Worm (Caenorhabditis elegans) whole organism, L1 larva: ENCODE data around the gene C26D10.4.

Experiments used
- aha-1 ChIP-seq: fragments of 150-350 bp; optimal IDR thresholded peaks from 2 replicates; lab custom pipeline; 2014; ENCODE audit warnings: missing biosample characterization, missing genetic modification characterization
- blmp-1 ChIP-seq: fragments of 150-350 bp; optimal IDR thresholded peaks from 2 replicates; lab custom pipeline; 2014; ENCODE audit warnings: missing biosample characterization, missing genetic modification characterization
- ceh-8 ChIP-seq: fragments of 200-800 bp; sonication (Bioruptor generic); optimal IDR thresholded peaks from 2 replicates; lab custom pipeline; 2018; ENCODE audit warnings: mild to moderate bottlenecking, missing genetic modification characterization, moderate library complexity, missing compliant biosample characterization
- ceh-90 ChIP-seq: sonication (generic microtip); optimal IDR thresholded peaks from 2 replicates; lab custom pipeline; 2016; ENCODE audit warnings: missing genetic modification characterization, missing compliant biosample characterization
- ces-1 ChIP-seq: fragments of 150-350 bp; optimal IDR thresholded peaks from 2 replicates; lab custom pipeline; 2014; ENCODE audit warnings: missing biosample characterization, missing genetic modification reagents, missing genetic modification characterization
- efl-1 ChIP-seq, 4 experiments: fragments of 150-350 bp; optimal IDR thresholded peaks in 3 of 4; peaks in 1 of 4; 1 replicate in 1 of 4; 2 replicates in 3 of 4; lab custom pipeline; 2014; ENCODE audit warnings: missing biosample characterization in 2 of 4, missing genetic modification characterization in 2 of 4, missing genetic modification reagents in 2 of 4
- egl-27 ChIP-seq, 2 experiments: fragments of 150-350 bp in 1 of 2; sonication (generic microtip); optimal IDR thresholded peaks; 3 replicates each; lab custom pipeline; 2017 to 2018; ENCODE audit warnings: missing biosample characterization in 2 of 2, missing genetic modification characterization in 2 of 2, missing genetic modification reagents in 2 of 2
- elt-3 ChIP-seq, 6 experiments: fragments of 150-350 bp in 1 of 6; sonication (generic microtip); optimal IDR thresholded peaks; 2 replicates each; lab custom pipeline; 2017 to 2018; ENCODE audit warnings: missing biosample characterization in 6 of 6, missing genetic modification characterization in 6 of 6, inconsistent platforms in 1 of 6
- ets-5 ChIP-seq: fragments of 200-800 bp; sonication (Bioruptor generic); IDR thresholded peaks from 2 replicates; pipeline ENCODE4 v1.3.6; 2022; ENCODE audit warnings: missing genetic modification characterization, missing compliant biosample characterization
- fkh-10 ChIP-seq: sonication (generic microtip); optimal IDR thresholded peaks from 2 replicates; lab custom pipeline; 2017; ENCODE audit warnings: missing biosample characterization, missing genetic modification reagents, missing genetic modification characterization
- fkh-8 ChIP-seq: sonication (generic microtip); optimal IDR thresholded peaks from 2 replicates; lab custom pipeline; 2016; ENCODE audit warnings: mild to moderate bottlenecking, missing genetic modification characterization, missing compliant biosample characterization
- fos-1 ChIP-seq: fragments of 150-350 bp; optimal IDR thresholded peaks from 2 replicates; lab custom pipeline; 2014; ENCODE audit warnings: missing biosample characterization, missing genetic modification characterization
- grh-1 ChIP-seq: fragments of 200-800 bp; sonication (Bioruptor generic); IDR thresholded peaks from 2 replicates; pipeline ENCODE4 v1.3.6; 2022; ENCODE audit warnings: missing genetic modification reagents, missing genetic modification characterization, missing compliant biosample characterization
- hlh-17 ChIP-seq: fragments of 200-800 bp; sonication (Bioruptor generic); optimal IDR thresholded peaks from 2 replicates; lab custom pipeline; 2018; ENCODE audit warnings: missing genetic modification characterization, mild to moderate bottlenecking, missing compliant biosample characterization, moderate library complexity, borderline replicate concordance
- isw-1 ChIP-seq: fragments of 200-800 bp; sonication (Bioruptor generic); IDR thresholded peaks from 2 replicates; pipeline ENCODE4 v1.3.6; 2022; ENCODE audit warnings: missing genetic modification characterization, missing compliant biosample characterization
- jun-1 ChIP-seq: fragments of 150-350 bp; optimal IDR thresholded peaks from 2 replicates; lab custom pipeline; 2014; ENCODE audit warnings: missing biosample characterization, missing genetic modification reagents, missing genetic modification characterization
- lin-13 ChIP-seq: fragments of 150-350 bp; optimal IDR thresholded peaks from 2 replicates; lab custom pipeline; 2014; ENCODE audit warnings: missing biosample characterization, missing genetic modification reagents, missing genetic modification characterization
- lin-14 ChIP-seq: fragments of 200-800 bp; sonication (Bioruptor generic); optimal IDR thresholded peaks from 2 replicates; lab custom pipeline; 2018; ENCODE audit warnings: mild to moderate bottlenecking, missing genetic modification characterization, moderate library complexity, missing compliant biosample characterization
- lin-35 ChIP-seq, 2 experiments: fragments of 150-350 bp; optimal IDR thresholded peaks; 2 replicates each; lab custom pipeline; 2014; ENCODE audit warnings: missing biosample characterization in 2 of 2, missing genetic modification characterization in 2 of 2, missing genetic modification reagents in 2 of 2
- lsy-2 ChIP-seq, 2 experiments: fragments of 150-350 bp; optimal IDR thresholded peaks; 2 replicates each; lab custom pipeline; 2014; ENCODE audit warnings: missing biosample characterization in 2 of 2, missing genetic modification characterization in 2 of 2
- mab-9 ChIP-seq: fragments of 200-800 bp; sonication (Bioruptor generic); IDR thresholded peaks from 2 replicates; pipeline ENCODE4 v1.3.6; 2022; ENCODE audit warnings: missing genetic modification reagents, missing genetic modification characterization, missing compliant biosample characterization
- mep-1 ChIP-seq: fragments of 150-350 bp; optimal IDR thresholded peaks from 2 replicates; lab custom pipeline; 2014; ENCODE audit warnings: missing biosample characterization, missing genetic modification characterization
- nhr-11 ChIP-seq: fragments of 150-350 bp; optimal IDR thresholded peaks from 2 replicates; lab custom pipeline; 2014; ENCODE audit warnings: missing biosample characterization, missing genetic modification characterization
- nhr-20 ChIP-seq: sonication (generic microtip); optimal IDR thresholded peaks from 2 replicates; lab custom pipeline; 2016; ENCODE audit warnings: mild to moderate bottlenecking, missing genetic modification characterization, missing compliant biosample characterization
- nhr-28 ChIP-seq: fragments of 150-350 bp; optimal IDR thresholded peaks from 2 replicates; lab custom pipeline; 2014; ENCODE audit warnings: missing biosample characterization, missing genetic modification characterization
- nhr-71 ChIP-seq: sonication (generic microtip); optimal IDR thresholded peaks from 2 replicates; lab custom pipeline; 2016; ENCODE audit warnings: mild to moderate bottlenecking, missing genetic modification characterization, moderate library complexity, missing compliant biosample characterization
- nhr-77 ChIP-seq: fragments of 150-350 bp; optimal IDR thresholded peaks from 2 replicates; lab custom pipeline; 2014; ENCODE audit warnings: missing biosample characterization, missing genetic modification characterization
- nhr-84 ChIP-seq: sonication (generic microtip); optimal IDR thresholded peaks from 2 replicates; lab custom pipeline; 2017; ENCODE audit warnings: missing biosample characterization, missing genetic modification characterization
- nhr-85 ChIP-seq: sonication (generic microtip); peaks from one replicate; lab custom pipeline; 2016; ENCODE audit warnings: missing genetic modification characterization, inconsistent platforms, missing compliant biosample characterization
- nhr-90 ChIP-seq: sonication (generic microtip); optimal IDR thresholded peaks from 2 replicates; lab custom pipeline; 2016; ENCODE audit warnings: mild to moderate bottlenecking, missing genetic modification characterization, missing compliant biosample characterization; ENCODE audit not compliant: poor library complexity
- skn-1 ChIP-seq: fragments of 150-350 bp; optimal IDR thresholded peaks from 2 replicates; lab custom pipeline; 2014; ENCODE audit warnings: missing biosample characterization, missing genetic modification characterization
- snpc-4 ChIP-seq: fragments of 150-350 bp; optimal IDR thresholded peaks from 2 replicates; lab custom pipeline; 2014; ENCODE audit warnings: missing biosample characterization, missing genetic modification characterization
- snu-23 ChIP-seq: sonication (generic microtip); optimal IDR thresholded peaks from 2 replicates; lab custom pipeline; 2016; ENCODE audit warnings: missing genetic modification characterization, missing compliant biosample characterization
- sox-4 ChIP-seq: sonication (generic microtip); optimal IDR thresholded peaks from 2 replicates; lab custom pipeline; 2016; ENCODE audit warnings: missing genetic modification characterization, missing compliant biosample characterization
- tbx-2 ChIP-seq: sonication (generic microtip); optimal IDR thresholded peaks from 2 replicates; lab custom pipeline; 2016; ENCODE audit warnings: missing genetic modification characterization, missing compliant biosample characterization
- tlp-1 ChIP-seq: fragments of 150-350 bp; optimal IDR thresholded peaks from 2 replicates; lab custom pipeline; 2014; ENCODE audit warnings: missing biosample characterization, missing genetic modification characterization
- unc-130 ChIP-seq: fragments of 150-350 bp; optimal IDR thresholded peaks from 2 replicates; lab custom pipeline; 2017; ENCODE audit warnings: missing biosample characterization, missing genetic modification characterization, inconsistent platforms
- unc-30 ChIP-seq: sonication (generic microtip); optimal IDR thresholded peaks from 2 replicates; lab custom pipeline; 2017; ENCODE audit warnings: missing biosample characterization, missing genetic modification characterization
- unc-86 ChIP-seq: sonication (generic microtip); optimal IDR thresholded peaks from 2 replicates; lab custom pipeline; 2016; ENCODE audit warnings: missing genetic modification characterization, missing compliant biosample characterization
- xbp-1 ChIP-seq: sonication (generic microtip); optimal IDR thresholded peaks from 2 replicates; lab custom pipeline; 2016; ENCODE audit warnings: missing genetic modification characterization, missing compliant biosample characterization
- zag-1 ChIP-seq: fragments of 150-350 bp; optimal IDR thresholded peaks from 2 replicates; lab custom pipeline; 2014; ENCODE audit warnings: missing biosample characterization, missing genetic modification characterization
- ztf-11 ChIP-seq, 2 experiments: sonication (generic microtip); optimal IDR thresholded peaks; 2 replicates each; lab custom pipeline; 2016 to 2017; ENCODE audit warnings: missing genetic modification characterization in 2 of 2, missing biosample characterization in 1 of 2, missing compliant biosample characterization in 1 of 2

Gene C26D10.4

DNA sequence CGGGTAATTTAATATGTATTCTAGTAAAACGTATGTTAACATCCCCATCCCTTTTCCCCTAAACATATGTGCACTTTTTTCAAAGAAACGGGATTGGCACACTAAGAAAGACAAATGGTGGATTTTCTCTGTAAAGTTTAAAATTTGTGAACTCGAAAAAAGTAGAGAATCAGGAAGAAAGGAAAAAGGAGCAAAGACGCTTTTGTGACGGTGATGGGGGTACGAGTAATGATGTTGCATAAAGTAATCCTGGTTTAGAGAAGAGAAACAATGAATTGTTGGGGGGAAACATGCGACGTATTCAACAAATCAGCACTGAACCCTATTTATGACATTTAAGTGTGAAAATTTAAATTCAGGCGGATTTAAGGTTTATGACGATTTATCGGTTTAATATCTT, 18.1 kb upstream of the C26D10.4 start:
- TF ChIP-seq snpc-4 (tag; lab: Kevin White, UChicago) (no peak), snu-23 (GFP tag; lab: Kevin White, UChicago) (no peak), tbx-2 (tag; lab: Kevin White, UChicago) (no peak), lin-35 (GFP tag; optimal IDR thresholded peaks at IDR 0.05; lab: Kevin White, UChicago) (no peak)

DNA sequence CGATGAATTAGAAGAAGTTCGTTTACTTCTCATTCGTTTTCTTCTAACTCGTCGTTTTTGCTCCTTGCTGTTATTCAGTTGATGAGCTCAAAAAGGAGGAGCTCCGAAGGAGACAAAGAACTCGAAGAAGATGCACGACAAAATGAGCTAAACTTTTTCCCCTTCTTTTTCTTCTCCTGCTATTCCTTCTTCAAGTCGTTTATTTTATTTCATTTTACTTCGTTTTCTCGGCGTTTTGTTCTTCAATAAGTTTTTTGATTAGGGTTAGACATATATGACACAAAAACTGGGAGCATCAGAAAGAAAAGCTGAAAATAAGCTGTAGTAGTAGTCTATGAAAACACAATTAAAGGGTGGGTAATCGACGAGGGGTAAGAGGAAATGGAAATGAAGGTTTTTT, 17.6 kb upstream of the C26D10.4 start:
- TF ChIP-seq fos-1 (tag; lab: Kevin White, UChicago), result no peak
- TF ChIP-seq lin-14 (GFP tag; lab: Kevin White, UChicago), result peak; percentile 2
- no peak for TF ChIP-seq skn-1 (tag; lab: Kevin White, UChicago)
- no peak for TF ChIP-seq isw-1 (GFP tag; lab: Robert Waterston, UW)
- TF ChIP-seq jun-1 (tag; lab: Kevin White, UChicago), result no peak
- TF ChIP-seq, all 84 proteins: peak for 1

- TF ChIP-seq grh-1 (GFP tag; lab: Robert Waterston, UW), result no peak
- TF ChIP-seq nhr-20 (tag; lab: Kevin White, UChicago), result no peak
Observed at ce11 chrII:8314768-8315167, 14.8 kb upstream of the C26D10.4 start.

- TF ChIP-seq egl-27 (tag; optimal IDR thresholded peaks at IDR 0.05; lab: Kevin White, UChicago), result no peak
- no peak for TF ChIP-seq blmp-1
- TF ChIP-seq fkh-8 (tag; lab: Kevin White, UChicago), result no peak
- TF ChIP-seq nhr-28 (tag; lab: Kevin White, UChicago), result no peak
- TF ChIP-seq unc-86 (tag; lab: Kevin White, UChicago), result no peak
- TF ChIP-seq nhr-90 (tag; lab: Kevin White, UChicago), result no peak
- no peak for TF ChIP-seq unc-30 (tag; lab: Kevin White, UChicago)
- no peak for TF ChIP-seq snu-23 (GFP tag; lab: Kevin White, UChicago)
- no peak for TF ChIP-seq hlh-17 (GFP tag; lab: Kevin White, UChicago)
- TF ChIP-seq nhr-85 (tag; lab: Kevin White, UChicago), result no peak
- TF ChIP-seq snpc-4 (tag; lab: Kevin White, UChicago), result no peak
Observed at ce11 chrII:8316701-8317100, 12.9 kb upstream of the C26D10.4 start.

DNA sequence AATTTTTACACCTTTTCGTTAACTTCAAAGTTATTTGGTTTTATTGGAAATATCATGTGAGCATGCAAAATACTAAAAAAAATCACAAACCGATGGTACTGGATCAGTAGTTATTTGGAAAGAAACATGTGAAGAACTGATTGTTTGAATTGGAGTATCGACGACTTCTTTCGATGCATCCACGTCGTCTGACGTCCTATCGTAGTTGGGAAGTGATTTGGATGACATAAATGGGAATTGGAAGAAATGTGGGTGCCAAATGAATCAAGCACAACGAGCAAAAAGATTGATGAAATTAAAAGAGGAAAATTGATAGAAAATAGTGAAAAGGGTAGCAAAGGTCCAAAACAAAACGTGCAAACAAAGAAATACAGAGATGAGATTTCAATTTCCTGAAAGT, 8.3 kb upstream of the C26D10.4 start, which contains the start of gene shw-1:
shw-1 (minus strand) TSS at position 228 of the 400 bp plus-strand sequence.
- TF ChIP-seq tlp-1 (tag; lab: Kevin White, UChicago), result no peak
- no peak for TF ChIP-seq nhr-11 (tag; lab: Kevin White, UChicago)
- no peak for TF ChIP-seq aha-1 (tag; lab: Kevin White, UChicago)
- TF ChIP-seq elt-3 (tag; optimal IDR thresholded peaks at IDR 0.05; lab: Kevin White, UChicago), result no peak
- no peak for TF ChIP-seq efl-1 (optimal IDR thresholded peaks at IDR 0.05; lab: Kevin White, UChicago)
- peak in 1 of 2 experiments; percentile 67 for TF ChIP-seq efl-1 (GFP tag; optimal IDR thresholded peaks at IDR 0.05 in 1 of 2; lab: Kevin White, UChicago)
- TF ChIP-seq fkh-10 (GFP tag; lab: Kevin White, UChicago), result no peak
- TF ChIP-seq unc-130 (tag; lab: Kevin White, UChicago), result no peak

DNA sequence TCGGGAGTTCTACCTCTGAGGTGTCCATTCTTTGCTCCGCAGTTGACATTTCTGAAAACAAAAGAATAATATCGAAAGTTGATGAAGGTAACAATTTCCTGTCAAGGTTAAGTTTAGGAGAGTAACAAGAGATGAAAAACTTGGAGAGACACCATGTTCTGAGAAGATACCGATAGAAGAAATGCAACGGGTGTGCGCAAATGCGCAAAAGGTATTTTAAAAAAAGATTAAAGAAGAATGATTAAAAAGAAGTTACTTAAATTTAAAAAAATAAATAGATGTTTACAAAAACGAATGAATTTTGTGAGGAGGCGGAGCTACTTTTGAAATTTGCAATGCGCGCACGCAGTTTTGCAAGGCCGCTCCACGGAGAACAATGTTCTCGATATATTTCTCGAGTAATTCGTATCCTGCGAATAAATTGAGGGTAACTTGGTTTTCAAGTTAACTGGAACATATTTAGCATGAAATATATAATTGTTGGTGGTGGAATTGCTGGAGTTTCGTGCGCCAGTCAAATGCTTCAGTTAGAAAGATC, 4.5 kb upstream of the C26D10.4 start, which contains the start of the genes ran-3 and C26D10.3:
ran-3 (minus strand) TSS at position 51 of the 538 bp plus-strand sequence.
C26D10.3 (plus strand) TSS at position 385 of the 538 bp plus-strand sequence.
- TF ChIP-seq zag-1 (tag; lab: Kevin White, UChicago), result no peak
- TF ChIP-seq lin-35 (GFP tag; optimal IDR thresholded peaks at IDR 0.05; lab: Kevin White, UChicago), result peak; percentile 59 to 61
- no peak for TF ChIP-seq nhr-84 (tag; lab: Kevin White, UChicago)
- TF ChIP-seq jun-1 (tag; lab: Kevin White, UChicago), result no peak
- peak; percentile 43 to 61 for TF ChIP-seq lsy-2 (tag; optimal IDR thresholded peaks at IDR 0.05; lab: Kevin White, UChicago)
- peak; percentile 54 for TF ChIP-seq mep-1 (tag; lab: Kevin White, UChicago)
- peak; percentile 3 for TF ChIP-seq nhr-90 (tag; lab: Kevin White, UChicago)
- TF ChIP-seq snpc-4 (tag; lab: Kevin White, UChicago), result no peak
- peak; percentile 48 for TF ChIP-seq skn-1 (tag; lab: Kevin White, UChicago)
- TF ChIP-seq unc-30 (tag; lab: Kevin White, UChicago), result no peak
- peak; percentile 67 for TF ChIP-seq nhr-71 (tag; lab: Kevin White, UChicago)
- TF ChIP-seq ceh-90, result no peak
- TF ChIP-seq ets-5, result no peak
- no peak for TF ChIP-seq nhr-77 (tag; lab: Kevin White, UChicago)
- peak; percentile 9 for TF ChIP-seq unc-86 (tag; lab: Kevin White, UChicago)
- TF ChIP-seq ztf-11 (tag; optimal IDR thresholded peaks at IDR 0.05; lab: Kevin White, UChicago), result no peak
- no peak for TF ChIP-seq ces-1 (GFP tag; lab: Kevin White, UChicago)
- no peak for TF ChIP-seq sox-4 (tag; lab: Kevin White, UChicago)
- TF ChIP-seq ceh-8 (GFP tag; lab: Kevin White, UChicago), result no peak
- no peak for TF ChIP-seq mab-9
- peak; percentile 43 for TF ChIP-seq lin-13
- peak; percentile 54 for TF ChIP-seq xbp-1 (tag; lab: Kevin White, UChicago)
